Fruit fly (Drosophila melanogaster) whole organism: ENCODE data around the gene ECSIT.

ENCODE experiments used
- CG8478 ChIP-seq: fragments of >200 bp; optimal IDR thresholded peaks from 2 replicates; lab custom pipeline; 2018; ENCODE audit warnings: inconsistent platforms
- Dll ChIP-seq: fragments of >200 bp; optimal IDR thresholded peaks from 2 replicates; lab custom pipeline; 2017
- EcR ChIP-seq, 2 experiments: fragments of >200 bp; optimal IDR thresholded peaks; 2 replicates each; lab custom pipeline; 2017; ENCODE audit warnings: missing biosample characterization in 2 of 2, missing genetic modification characterization in 2 of 2, missing genetic modification reagents in 2 of 2
- pan ChIP-seq: fragments of >200 bp; optimal IDR thresholded peaks from 2 replicates; lab custom pipeline; 2017
- psq ChIP-seq: fragments of >200 bp; optimal IDR thresholded peaks from 2 replicates; lab custom pipeline; 2017
- usp ChIP-seq: fragments of >200 bp; optimal IDR thresholded peaks from 2 replicates; lab custom pipeline; 2017; ENCODE audit warnings: missing biosample characterization, missing genetic modification characterization, mixed read lengths

Gene ECSIT

DNA sequence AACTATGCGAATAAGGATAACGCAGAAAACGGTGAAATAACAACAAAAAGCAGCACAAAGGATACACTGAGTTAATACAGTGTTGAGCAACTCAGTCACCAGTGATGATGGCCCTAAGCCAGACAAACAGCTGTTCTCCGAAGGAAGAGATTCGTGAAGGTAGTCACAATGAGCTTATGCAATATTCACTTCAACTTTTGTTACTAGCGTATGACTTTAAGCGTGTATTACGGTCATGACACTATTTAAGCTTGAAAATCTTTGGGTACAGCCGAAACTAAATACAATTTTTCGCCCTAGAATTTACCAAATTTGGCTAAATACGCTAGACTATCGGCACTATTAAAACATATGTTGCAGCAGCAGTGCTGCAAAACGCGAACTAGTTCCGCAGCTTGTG lies at the start of gene ECSIT, which contains the start of gene disp:
ECSIT (plus strand) TSS at position 371 of the 400 bp plus-strand sequence.
disp (minus strand) TSS at position 97 of the 400 bp plus-strand sequence.
- TF ChIP-seq pan (no peak), psq (lab: Kevin White, UChicago) (no peak), CG8478 (no peak), EcR (GFP tag; optimal IDR thresholded peaks at IDR 0.05; lab: Kevin White, UChicago) (no peak), Dll (lab: Kevin White, UChicago) (no peak), usp (GFP tag; lab: Kevin White, UChicago) (no peak)

DNA sequence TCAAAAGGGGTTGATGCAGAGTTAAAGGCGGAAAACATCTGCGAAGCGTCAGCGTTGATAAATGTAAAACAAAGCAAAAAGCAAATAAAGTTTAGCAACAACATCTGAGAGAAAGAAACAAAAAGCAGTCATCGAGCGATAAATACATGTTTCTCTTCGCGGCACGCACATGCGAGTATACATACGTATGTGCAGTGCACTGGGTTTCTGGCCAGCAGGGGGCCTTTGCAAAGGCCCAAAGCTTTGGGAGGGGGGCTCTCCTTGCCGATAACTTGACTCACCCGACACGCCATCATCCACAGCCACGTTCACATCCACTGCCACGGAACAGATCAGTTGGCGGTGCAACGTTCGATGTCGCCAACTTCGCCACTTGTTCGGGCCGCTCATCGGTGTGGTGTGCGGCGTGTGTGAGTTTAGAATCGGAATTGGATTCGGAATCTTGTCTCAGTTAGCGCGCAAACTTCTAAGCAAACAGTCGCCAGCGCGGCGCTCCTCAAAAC lies 43.2 kb upstream of the ECSIT start, which contains the start of gene CG42675:
CG42675 (plus strand) TSS at position 453 of the 503 bp plus-strand sequence.
- TF ChIP-seq psq (lab: Kevin White, UChicago) (no peak), CG8478 (no peak), Dll (lab: Kevin White, UChicago) (no peak), pan (no peak), EcR (GFP tag; optimal IDR thresholded peaks at IDR 0.05; lab: Kevin White, UChicago) (no peak), usp (GFP tag; lab: Kevin White, UChicago) (no peak)

dm6 chr3R:5821243-5821642 lies 35.1 kb upstream of the ECSIT start, which contains the start of gene Hpr1:
Gene Hpr1, minus strand, starts transcription at chr3R:5821440.
- TF ChIP-seq usp (GFP tag; lab: Kevin White, UChicago): no peak

- TF ChIP-seq pan (no peak), Dll (lab: Kevin White, UChicago) (no peak), psq (lab: Kevin White, UChicago) (no peak), CG8478 (no peak), usp (GFP tag; lab: Kevin White, UChicago) (no peak), EcR (GFP tag; optimal IDR thresholded peaks at IDR 0.05; lab: Kevin White, UChicago) (no peak)
These were observed 34.6 kb upstream of the ECSIT start, which contains the start of gene CG46303 for dm6 chr3R:5821750-5822149. Gene CG46303, plus strand, starts transcription at chr3R:5821972.

DNA sequence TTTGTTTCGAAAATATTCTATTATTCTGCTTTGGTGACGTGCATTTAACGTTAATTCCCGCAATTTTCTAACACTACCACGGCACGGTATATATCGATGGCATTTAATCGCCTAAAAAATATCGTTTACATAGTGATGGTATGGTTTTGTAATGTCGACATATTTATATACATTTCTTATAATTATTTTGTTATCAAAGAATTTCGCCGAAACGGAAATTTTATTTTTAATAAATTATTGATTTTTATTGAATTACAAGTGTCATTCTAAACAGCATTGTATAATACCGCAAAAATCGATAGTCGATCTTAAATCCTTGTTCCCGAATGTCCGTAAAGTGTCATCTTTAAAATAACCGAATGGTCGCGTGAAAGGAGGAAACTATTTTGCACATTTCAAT lies 31.9 kb upstream of the ECSIT start, which contains the start of the genes Sec20 and dgrn:
Sec20 (minus strand) TSS at position 77 of the 400 bp plus-strand sequence.
dgrn (plus strand) TSS at position 160 of the 400 bp plus-strand sequence.
- TF ChIP-seq CG8478 (no peak), usp (GFP tag; lab: Kevin White, UChicago) (no peak), EcR (GFP tag; optimal IDR thresholded peaks at IDR 0.05; lab: Kevin White, UChicago) (no peak), pan (no peak), Dll (lab: Kevin White, UChicago) (no peak), psq (lab: Kevin White, UChicago) (no peak)

dm6 chr3R:5829762-5830161 lies 26.6 kb upstream of the ECSIT start, which contains the start of gene glob3:
Gene glob3, plus strand, starts transcription at chr3R:5830062.
- TF ChIP-seq EcR (GFP tag; optimal IDR thresholded peaks at IDR 0.05; lab: Kevin White, UChicago) (no peak), psq (lab: Kevin White, UChicago) (no peak), usp (GFP tag; lab: Kevin White, UChicago) (no peak), Dll (lab: Kevin White, UChicago) (no peak), CG8478 (no peak), pan (no peak)

DNA sequence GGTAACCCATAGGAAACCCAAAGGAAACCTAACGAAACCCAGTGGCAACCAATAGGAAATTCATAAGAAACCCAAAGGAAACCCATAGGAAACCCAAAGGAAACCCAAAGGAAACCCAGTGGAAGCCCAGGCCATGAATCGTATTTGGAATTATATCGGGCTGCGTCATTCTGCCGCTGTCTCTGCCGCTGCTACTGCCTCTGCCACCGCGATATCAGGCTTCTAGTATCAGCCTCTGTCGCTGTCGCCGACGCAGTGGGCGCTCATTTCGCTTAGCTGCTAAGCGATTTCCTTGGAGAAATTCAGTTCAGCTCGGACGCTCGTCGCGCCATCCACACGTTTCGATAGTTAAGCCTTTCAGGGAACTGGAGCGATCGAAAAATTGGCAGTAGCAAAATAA lies 25.0 kb upstream of the ECSIT start, which contains the start of gene CG1208:
CG1208 (plus strand) TSS at position 301 of the 400 bp plus-strand sequence.
- no peak for TF ChIP-seq CG8478
- TF ChIP-seq EcR (GFP tag; optimal IDR thresholded peaks at IDR 0.05; lab: Kevin White, UChicago): no peak
- TF ChIP-seq psq (lab: Kevin White, UChicago): no peak
- TF ChIP-seq pan: no peak
- no peak for TF ChIP-seq Dll (lab: Kevin White, UChicago)
- TF ChIP-seq usp (GFP tag; lab: Kevin White, UChicago): no peak

DNA sequence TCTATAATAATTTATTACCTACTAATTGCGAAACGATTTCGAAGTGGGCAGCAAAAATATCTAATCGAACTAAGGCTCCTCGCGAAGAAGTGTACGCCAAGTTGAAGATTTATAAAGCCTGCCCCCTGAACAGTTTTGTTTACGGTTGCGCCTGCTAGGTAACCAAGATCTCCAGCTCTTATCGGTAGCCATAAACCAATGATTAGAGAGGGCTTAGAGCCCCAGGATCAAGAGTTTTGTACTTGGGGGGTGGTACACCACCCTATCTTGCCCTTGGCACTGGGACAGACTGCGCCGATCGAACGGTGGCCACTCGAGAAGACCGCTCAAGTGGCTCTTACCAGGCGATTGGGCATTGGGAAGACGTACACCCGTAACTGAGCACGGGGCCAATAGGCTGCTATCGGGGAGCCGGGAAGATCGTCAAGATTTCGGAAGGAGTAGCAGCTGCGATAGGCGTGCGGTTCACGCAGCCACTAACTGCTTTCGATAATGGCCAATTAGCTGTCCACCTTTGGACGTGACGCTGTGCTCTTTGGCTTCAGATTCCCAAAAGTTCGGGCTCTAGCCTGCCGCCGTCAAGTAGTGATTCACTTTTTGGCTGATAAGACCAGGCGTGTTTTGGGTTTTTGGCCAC lies 23.9 kb upstream of the ECSIT start:
- TF ChIP-seq EcR (GFP tag; optimal IDR thresholded peaks at IDR 0.05; lab: Kevin White, UChicago) (no peak), pan (no peak), psq (lab: Kevin White, UChicago) (no peak), Dll (lab: Kevin White, UChicago) (no peak), CG8478 (no peak), usp (GFP tag; lab: Kevin White, UChicago) (no peak)

DNA sequence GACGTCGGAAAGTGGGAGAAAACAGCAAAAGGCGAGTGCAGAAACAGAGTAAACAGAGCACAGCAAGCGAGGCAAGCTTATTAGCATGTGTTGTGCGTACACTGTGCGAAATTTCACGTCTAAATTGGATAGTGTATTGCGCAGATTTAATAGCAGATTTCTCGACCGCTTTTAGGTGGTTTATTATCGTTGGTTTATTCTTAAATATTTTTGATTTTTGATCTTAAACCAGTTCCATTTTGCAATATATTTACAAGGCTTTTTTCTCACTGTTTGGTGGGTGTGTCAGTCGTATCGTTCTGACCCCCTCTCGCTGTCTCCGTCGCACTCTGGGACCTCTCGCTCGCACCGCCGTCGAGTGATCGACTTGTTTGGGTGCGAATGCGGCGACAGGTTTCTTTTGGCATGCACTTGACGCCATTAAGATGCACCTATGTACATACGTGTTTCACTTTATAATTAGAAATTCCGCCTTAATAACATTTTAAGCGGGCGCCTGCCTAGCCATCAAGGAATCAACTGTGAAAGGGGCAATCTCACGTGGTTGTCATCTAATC lies 22.4 kb upstream of the ECSIT start:
- no peak for TF ChIP-seq psq (lab: Kevin White, UChicago)
- TF ChIP-seq usp (GFP tag; lab: Kevin White, UChicago): no peak
- no peak for TF ChIP-seq pan
- TF ChIP-seq CG8478: no peak
- TF ChIP-seq EcR (GFP tag; optimal IDR thresholded peaks at IDR 0.05; lab: Kevin White, UChicago): no peak
- TF ChIP-seq Dll (lab: Kevin White, UChicago): no peak

- TF ChIP-seq psq (lab: Kevin White, UChicago) (no peak), EcR (GFP tag; optimal IDR thresholded peaks at IDR 0.05; lab: Kevin White, UChicago) (no peak), CG8478 (no peak), pan (no peak), Dll (lab: Kevin White, UChicago) (no peak), usp (GFP tag; lab: Kevin White, UChicago) (no peak)
These were observed 19.8 kb upstream of the ECSIT start for dm6 chr3R:5836536-5836935.

DNA sequence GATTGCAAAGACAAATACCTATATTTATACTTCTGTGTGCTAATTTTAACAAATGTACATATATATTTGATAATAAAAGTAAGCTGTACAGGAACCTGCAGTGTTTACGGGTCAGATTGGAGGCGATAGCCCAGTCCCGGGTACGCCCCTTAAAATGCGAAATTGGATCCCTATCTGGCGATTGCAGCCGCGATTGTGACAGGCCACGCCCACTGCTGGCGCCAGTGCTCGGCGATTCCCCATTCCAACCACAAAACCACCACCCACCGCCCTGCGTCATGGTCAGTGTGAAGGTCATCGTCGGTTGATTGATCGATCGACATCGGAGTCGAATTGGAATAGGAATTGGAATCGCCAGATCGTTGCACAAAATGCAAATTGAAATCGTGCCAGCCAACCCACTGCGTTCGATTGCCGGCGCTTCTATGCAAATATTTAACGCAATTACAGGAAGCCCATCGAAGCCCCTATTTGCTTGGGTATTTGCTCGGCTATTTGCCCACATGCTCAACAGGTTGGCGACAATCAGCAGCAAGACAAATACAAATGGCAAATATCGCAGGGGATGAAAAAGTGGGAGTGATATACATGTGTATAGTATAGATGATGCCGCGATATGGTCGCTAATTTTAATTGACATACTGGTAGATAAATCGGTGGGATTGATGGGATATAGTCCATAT lies 17.6 kb upstream of the ECSIT start:
- TF ChIP-seq pan (no peak), usp (GFP tag; lab: Kevin White, UChicago) (no peak), EcR (GFP tag; optimal IDR thresholded peaks at IDR 0.05; lab: Kevin White, UChicago) (no peak), CG8478 (no peak), psq (lab: Kevin White, UChicago) (no peak), Dll (lab: Kevin White, UChicago) (no peak)
